Fruit fly (Drosophila melanogaster): Measurements from ENCODE around the gene CG13073.

- TF ChIP-seq tj (GFP tag; optimal IDR thresholded peaks at IDR 0.05): no peak
- peak; percentile 39 for TF ChIP-seq kay (GFP tag; ENCODE audit: borderline replicate concordance)
- TF ChIP-seq Hr96 (GFP tag; optimal IDR thresholded peaks at IDR 0.05): no peak
- TF ChIP-seq Crg-1 (GFP tag; optimal IDR thresholded peaks at IDR 0.05): no peak
- no peak for TF ChIP-seq cic (GFP tag; optimal IDR thresholded peaks at IDR 0.05)
- no peak for TF ChIP-seq cnc (optimal IDR thresholded peaks at IDR 0.05)
- TF ChIP-seq ovo (GFP tag; optimal IDR thresholded peaks at IDR 0.05): no peak
- no peak for TF ChIP-seq Mnt (GFP tag; optimal IDR thresholded peaks at IDR 0.05)
- TF ChIP-seq CG33017 (tag; optimal IDR thresholded peaks at IDR 0.05): no peak
- no peak for TF ChIP-seq CG5204 (GFP tag; optimal IDR thresholded peaks at IDR 0.05)
- TF ChIP-seq CG7101 (tag; optimal IDR thresholded peaks at IDR 0.05): no peak
- TF ChIP-seq pad (GFP tag; optimal IDR thresholded peaks at IDR 0.05): no peak
Measured at dm6 chr3L:16217935-16218334, 832 bp upstream of the CG13073 start.

All from whole organism, adult.